Fruit fly (Drosophila melanogaster) whole organism, prepupa: ENCODE data around the gene EMC5.
A peak's percentile ranks its signal among the peaks of the same experiment; 100 is the strongest.

ENCODE experiments used
- Blimp-1 ChIP-seq: fragments of 200-800 bp; sonication (Bioruptor generic); optimal IDR thresholded peaks from 3 replicates; lab custom pipeline; 2017; ENCODE audit warnings: missing biosample characterization, missing genetic modification characterization, mild to moderate bottlenecking, moderate library complexity, missing genetic modification reagents
- CG10631 ChIP-seq: fragments of 200-800 bp; sonication (Bioruptor generic); optimal IDR thresholded peaks from 2 replicates; lab custom pipeline; 2016; ENCODE audit warnings: missing biosample characterization, missing genetic modification characterization
- CG11762 ChIP-seq: fragments of 200-800 bp; sonication (Bioruptor generic); optimal IDR thresholded peaks from 3 replicates; lab custom pipeline; 2016; ENCODE audit warnings: missing biosample characterization, missing genetic modification characterization; ENCODE audit not compliant: insufficient read depth
- CG11902 ChIP-seq: fragments of 200-800 bp; sonication (Bioruptor generic); optimal IDR thresholded peaks from 3 replicates; lab custom pipeline; 2016; ENCODE audit warnings: missing biosample characterization, missing genetic modification characterization
- CG15336 ChIP-seq: fragments of 200-800 bp; sonication (Bioruptor generic); IDR thresholded peaks from 2 replicates; pipeline ENCODE4 v1.3.6; 2022; ENCODE audit warnings: missing biosample characterization, missing genetic modification characterization
- CG16779 ChIP-seq: fragments of 200-800 bp; sonication (Bioruptor generic); optimal IDR thresholded peaks from 3 replicates; lab custom pipeline; 2017; ENCODE audit warnings: missing biosample characterization, mild to moderate bottlenecking, missing genetic modification characterization
- CG3032 ChIP-seq: fragments of 200-800 bp; optimal IDR thresholded peaks from 2 replicates; lab custom pipeline; 2019; ENCODE audit warnings: missing biosample characterization, mild to moderate bottlenecking, missing genetic modification characterization, moderate library complexity
- CG31627 ChIP-seq: fragments of 200-800 bp; sonication (Bioruptor generic); optimal IDR thresholded peaks from 3 replicates; lab custom pipeline; 2016; ENCODE audit warnings: missing biosample characterization, missing genetic modification characterization
- CG32006 ChIP-seq: fragments of 200-800 bp; sonication (Bioruptor generic); optimal IDR thresholded peaks from 3 replicates; lab custom pipeline; 2017; ENCODE audit warnings: missing biosample characterization, mild to moderate bottlenecking, missing genetic modification characterization
- CG34406 ChIP-seq: fragments of 200-800 bp; sonication (Bioruptor generic); optimal IDR thresholded peaks from 3 replicates; lab custom pipeline; 2016; ENCODE audit warnings: missing biosample characterization, missing genetic modification characterization
- CG3919 ChIP-seq: fragments of 200-800 bp; sonication (Bioruptor generic); optimal IDR thresholded peaks from 3 replicates; lab custom pipeline; 2016; ENCODE audit warnings: missing biosample characterization, missing genetic modification characterization
- CG4318 ChIP-seq: fragments of 200-800 bp; sonication (Bioruptor generic); optimal IDR thresholded peaks from 3 replicates; lab custom pipeline; 2017; ENCODE audit warnings: missing biosample characterization, mild to moderate bottlenecking, missing genetic modification characterization
- CG6163 ChIP-seq: fragments of 200-800 bp; sonication (Bioruptor generic); IDR thresholded peaks from 3 replicates; pipeline ENCODE4 v1.3.6; 2022; ENCODE audit warnings: missing biosample characterization, missing genetic modification characterization
- CG6792 ChIP-seq: fragments of 200-800 bp; sonication (Bioruptor generic); optimal IDR thresholded peaks from 3 replicates; lab custom pipeline; 2016; ENCODE audit warnings: missing biosample characterization, missing genetic modification characterization
- CG6808 ChIP-seq: fragments of 200-800 bp; sonication (Bioruptor generic); optimal IDR thresholded peaks from 3 replicates; lab custom pipeline; 2017; ENCODE audit warnings: missing biosample characterization, missing genetic modification characterization, mild to moderate bottlenecking, moderate library complexity, missing genetic modification reagents
- CG7368 ChIP-seq: fragments of 200-800 bp; sonication (Bioruptor generic); optimal IDR thresholded peaks from 3 replicates; lab custom pipeline; 2016; ENCODE audit warnings: missing biosample characterization, missing genetic modification characterization
- CG8119 ChIP-seq: fragments of 200-800 bp; sonication (Bioruptor generic); IDR thresholded peaks from 3 replicates; pipeline ENCODE4 v1.3.6; 2022; ENCODE audit warnings: missing biosample characterization, missing genetic modification characterization
- CG8319 ChIP-seq: fragments of 200-800 bp; sonication (Bioruptor generic); optimal IDR thresholded peaks from 3 replicates; lab custom pipeline; 2016; ENCODE audit warnings: missing biosample characterization, missing genetic modification characterization
- CG8632 ChIP-seq: fragments of 200-800 bp; sonication (Bioruptor generic); optimal IDR thresholded peaks from 3 replicates; lab custom pipeline; 2016; ENCODE audit warnings: missing biosample characterization, missing genetic modification characterization
- CG9139 ChIP-seq: fragments of 200-800 bp; sonication (Bioruptor generic); optimal IDR thresholded peaks from 3 replicates; lab custom pipeline; 2017; ENCODE audit warnings: missing biosample characterization, mild to moderate bottlenecking, missing genetic modification characterization
- Eip75B ChIP-seq: fragments of 200-800 bp; sonication (Bioruptor generic); optimal IDR thresholded peaks from 3 replicates; lab custom pipeline; 2016; ENCODE audit warnings: missing biosample characterization, missing genetic modification characterization
- Eip78C ChIP-seq: fragments of 200-800 bp; sonication (Bioruptor generic); peaks from one replicate; lab custom pipeline; 2016; ENCODE audit warnings: missing biosample characterization, missing genetic modification characterization
- Ets21C ChIP-seq: fragments of 200-800 bp; sonication (Bioruptor generic); optimal IDR thresholded peaks from 3 replicates; lab custom pipeline; 2016; ENCODE audit warnings: missing biosample characterization, missing genetic modification characterization
- Ets96B ChIP-seq: fragments of 200-800 bp; optimal IDR thresholded peaks from 2 replicates; lab custom pipeline; 2019; ENCODE audit warnings: missing biosample characterization, mild to moderate bottlenecking, missing genetic modification characterization, moderate library complexity
- Hr38 ChIP-seq: sonication (Bioruptor generic); optimal IDR thresholded peaks from 2 replicates; lab custom pipeline; 2016; ENCODE audit warnings: missing biosample characterization, missing genetic modification characterization
- Lpt ChIP-seq: fragments of 200-800 bp; sonication (Bioruptor generic); optimal IDR thresholded peaks from 3 replicates; lab custom pipeline; 2016; ENCODE audit warnings: missing biosample characterization, missing genetic modification characterization
- OdsH ChIP-seq: fragments of 200-800 bp; sonication (Bioruptor generic); optimal IDR thresholded peaks from 3 replicates; lab custom pipeline; 2016; ENCODE audit warnings: missing biosample characterization, missing genetic modification characterization
- Sox102F ChIP-seq: fragments of 200-800 bp; sonication (Bioruptor generic); optimal IDR thresholded peaks from 2 replicates; lab custom pipeline; 2016; ENCODE audit warnings: missing biosample characterization, mild to moderate bottlenecking, missing genetic modification characterization
- cyc ChIP-seq: fragments of 200-800 bp; sonication (Bioruptor generic); optimal IDR thresholded peaks from 3 replicates; lab custom pipeline; 2016; ENCODE audit warnings: missing biosample characterization, missing genetic modification characterization
- eg ChIP-seq: fragments of 200-800 bp; sonication (Bioruptor generic); IDR thresholded peaks from 3 replicates; pipeline ENCODE4 v1.3.6; 2022; ENCODE audit warnings: missing biosample characterization, missing genetic modification characterization
- esn ChIP-seq: fragments of 200-800 bp; sonication (Bioruptor generic); optimal IDR thresholded peaks from 2 replicates; lab custom pipeline; 2016; ENCODE audit warnings: missing biosample characterization, mild to moderate bottlenecking, missing genetic modification characterization, moderate library complexity
- fd59A ChIP-seq: fragments of 200-800 bp; sonication (Bioruptor generic); optimal IDR thresholded peaks from 2 replicates; lab custom pipeline; 2017; ENCODE audit warnings: missing biosample characterization, mild to moderate bottlenecking, missing genetic modification characterization, missing genetic modification reagents
- fd85E ChIP-seq: fragments of 200-800 bp; sonication (Bioruptor generic); optimal IDR thresholded peaks from 3 replicates; lab custom pipeline; 2016; ENCODE audit warnings: missing biosample characterization, missing genetic modification characterization
- fkh ChIP-seq: fragments of 200-800 bp; sonication (Bioruptor generic); optimal IDR thresholded peaks from 3 replicates; lab custom pipeline; 2017; ENCODE audit warnings: missing biosample characterization, mild to moderate bottlenecking, missing genetic modification characterization, moderate library complexity
- lz ChIP-seq: fragments of 200-800 bp; sonication (Bioruptor generic); optimal IDR thresholded peaks from 3 replicates; lab custom pipeline; 2016; ENCODE audit warnings: missing biosample characterization, missing genetic modification characterization
- net ChIP-seq: fragments of 200-800 bp; sonication (Bioruptor generic); optimal IDR thresholded peaks from 3 replicates; lab custom pipeline; 2016; ENCODE audit warnings: missing biosample characterization, missing genetic modification characterization
- salr ChIP-seq, 2 experiments: fragments of 200-800 bp; sonication (Bioruptor generic); optimal IDR thresholded peaks; 3 replicates each; lab custom pipeline; 2016 to 2018; ENCODE audit warnings: missing biosample characterization in 2 of 2, missing genetic modification characterization in 2 of 2, mild to moderate bottlenecking in 1 of 2
- ss ChIP-seq, 2 experiments: fragments of 200-800 bp; sonication (Bioruptor generic); optimal IDR thresholded peaks; 2 replicates in 1 of 2; 3 replicates in 1 of 2; lab custom pipeline; 2017 to 2018; ENCODE audit warnings: mild to moderate bottlenecking in 2 of 2, missing biosample characterization in 2 of 2, missing genetic modification characterization in 2 of 2, moderate library complexity in 1 of 2
- vri ChIP-seq: fragments of 200-800 bp; sonication (Bioruptor generic); optimal IDR thresholded peaks from 3 replicates; lab custom pipeline; 2016; ENCODE audit warnings: missing biosample characterization, mild to moderate bottlenecking, missing genetic modification characterization

Gene EMC5

DNA sequence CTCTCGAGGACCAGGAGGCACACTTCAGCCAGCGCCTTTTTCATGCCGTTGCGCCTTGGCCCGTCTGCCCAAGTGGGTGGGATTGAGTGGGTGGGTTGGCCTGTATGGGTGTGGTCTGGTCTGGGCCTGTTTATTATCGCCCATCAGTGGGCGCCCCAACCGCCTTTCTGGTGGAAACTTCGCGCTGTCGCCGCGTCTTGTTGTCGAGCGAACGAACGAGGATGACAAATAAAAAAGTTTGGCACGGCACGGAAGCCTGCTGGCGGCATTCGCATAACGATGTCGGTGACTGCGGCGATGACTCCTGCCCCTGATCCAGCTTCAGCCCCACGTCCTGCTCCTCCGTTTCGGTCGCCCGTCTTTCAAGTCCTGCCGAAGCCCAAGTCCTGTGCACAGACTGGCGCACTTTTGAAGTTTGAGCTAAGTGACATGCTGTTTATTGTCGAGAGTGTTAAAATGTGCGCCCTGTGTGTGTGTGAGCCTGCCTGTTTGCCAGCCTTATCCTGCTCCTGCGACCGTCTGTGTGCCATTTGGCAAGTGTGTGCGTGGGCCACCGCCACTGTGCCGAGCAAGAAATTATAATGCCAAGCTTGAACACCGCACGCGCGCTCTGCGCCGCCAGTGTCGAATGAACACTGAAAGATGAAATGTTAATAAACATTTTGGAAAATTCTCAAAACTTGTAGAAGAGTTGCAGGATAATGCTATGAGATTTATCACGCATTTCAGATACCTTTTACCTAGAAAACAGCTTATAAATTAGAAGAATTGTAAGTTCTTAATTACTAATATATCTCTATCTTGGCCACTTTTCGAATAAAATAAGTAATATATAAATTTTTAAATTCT is 26.7 kb downstream of the EMC5 start (continued):
- TF ChIP-seq CG15336 (GFP tag; lab: Robert Waterston, UW) (peak; percentile 47), Eip78C (peak; percentile 86), CG8632 (GFP tag; lab: Kevin White, UChicago) (peak; percentile 44), CG32006 (GFP tag; lab: Kevin White, UChicago) (peak; percentile 58), CG16779 (peak; percentile 10), Ets96B (peak; percentile 62), ss (GFP tag; optimal IDR thresholded peaks at IDR 0.05; lab: Kevin White, UChicago) (peak; percentile 55 to 66), salr (GFP tag; optimal IDR thresholded peaks at IDR 0.05; lab: Kevin White, UChicago) (peak in 1 of 2 experiments; percentile 35), CG10631 (GFP tag; lab: Kevin White, UChicago) (peak; percentile 41), CG11762 (GFP tag; lab: Kevin White, UChicago) (peak; percentile 28), CG6792 (GFP tag; lab: Kevin White, UChicago) (peak; percentile 29)
- TF ChIP-seq, all 60 proteins: peak for 38

DNA sequence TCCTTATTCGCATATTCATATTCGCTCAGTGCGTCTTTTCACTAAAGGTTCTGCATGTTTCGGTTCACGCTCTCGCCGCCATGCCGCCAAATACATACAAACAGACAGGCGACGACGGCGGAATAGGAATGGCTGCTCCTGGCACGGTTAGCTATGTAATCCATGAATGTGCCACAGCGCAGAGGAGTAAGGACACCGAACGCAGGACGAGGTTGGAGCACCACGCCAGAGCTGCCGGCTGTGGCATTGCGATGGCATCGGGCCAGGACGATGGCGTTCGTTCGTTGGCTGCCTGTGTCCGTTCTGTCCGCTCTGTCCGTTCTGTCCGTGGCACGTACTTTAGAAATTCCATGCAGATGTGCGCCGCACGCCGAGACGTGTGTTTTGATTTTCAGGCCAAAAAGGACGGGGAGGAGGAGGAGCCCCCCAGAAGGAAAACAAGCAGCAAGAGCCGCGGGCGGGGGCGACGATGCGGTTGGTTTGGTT is 27.4 kb downstream of the EMC5 start:
- TF ChIP-seq CG8319, result no peak
- no peak for TF ChIP-seq fkh (GFP tag; lab: Kevin White, UChicago)
- TF ChIP-seq vri, result no peak
- TF ChIP-seq Ets96B, result no peak
- no peak for TF ChIP-seq Eip78C
- TF ChIP-seq Lpt (GFP tag; lab: Kevin White, UChicago), result no peak
- TF ChIP-seq CG15336 (GFP tag; lab: Robert Waterston, UW), result no peak
- no peak for TF ChIP-seq cyc
- TF ChIP-seq esn (GFP tag; lab: Kevin White, UChicago), result no peak
- TF ChIP-seq Hr38 (GFP tag; lab: Kevin White, UChicago), result no peak
- no peak for TF ChIP-seq CG3919 (GFP tag; lab: Kevin White, UChicago)
- no peak for TF ChIP-seq CG32006 (GFP tag; lab: Kevin White, UChicago)
- no peak for TF ChIP-seq CG6163
- TF ChIP-seq lz (GFP tag; lab: Kevin White, UChicago), result no peak
- no peak for TF ChIP-seq CG8119
- TF ChIP-seq CG10631 (GFP tag; lab: Kevin White, UChicago), result no peak
- no peak for TF ChIP-seq CG4318 (GFP tag; lab: Kevin White, UChicago)

dm6 chr2L:19015628-19016027 is 28.1 kb downstream of the EMC5 start:
- TF ChIP-seq CG9139 (GFP tag; lab: Kevin White, UChicago), result no peak
- no peak for TF ChIP-seq Sox102F (GFP tag; lab: Kevin White, UChicago)
- TF ChIP-seq CG3919 (GFP tag; lab: Kevin White, UChicago), result no peak
- no peak for TF ChIP-seq Ets21C (GFP tag; lab: Kevin White, UChicago)
- TF ChIP-seq CG7368, result peak; percentile 45

- no peak for TF ChIP-seq CG32006 (GFP tag; lab: Kevin White, UChicago)
- TF ChIP-seq CG3032, result no peak
- no peak for TF ChIP-seq OdsH (GFP tag; lab: Kevin White, UChicago)
- no peak for TF ChIP-seq fkh (GFP tag; lab: Kevin White, UChicago)
- TF ChIP-seq CG4318 (GFP tag; lab: Kevin White, UChicago), result no peak
- TF ChIP-seq fd85E (GFP tag; lab: Kevin White, UChicago), result no peak
- TF ChIP-seq CG3919 (GFP tag; lab: Kevin White, UChicago), result no peak
- TF ChIP-seq CG31627 (GFP tag; lab: Kevin White, UChicago), result no peak
- no peak for TF ChIP-seq Blimp-1 (GFP tag; lab: Kevin White, UChicago)
- no peak for TF ChIP-seq CG6808
- TF ChIP-seq CG11902 (GFP tag; lab: Kevin White, UChicago), result no peak
- no peak for TF ChIP-seq net (GFP tag; lab: Kevin White, UChicago)
- TF ChIP-seq CG10631 (GFP tag; lab: Kevin White, UChicago), result no peak
- TF ChIP-seq eg (GFP tag; lab: Robert Waterston, UW), result no peak
- TF ChIP-seq CG8319, result no peak
- no peak for TF ChIP-seq CG34406 (GFP tag; lab: Kevin White, UChicago)
- no peak for TF ChIP-seq Eip75B (GFP tag; lab: Kevin White, UChicago)
- TF ChIP-seq Hr38 (GFP tag; lab: Kevin White, UChicago), result no peak
- TF ChIP-seq fd59A (GFP tag; lab: Kevin White, UChicago), result no peak
These were observed 29.6 kb downstream of the EMC5 start for dm6 chr2L:19017060-19017459.
